Fruit fly (Drosophila melanogaster): ENCODE measurements around the gene Nedd8.

dm6 chr2L:18924642-18925244, 26.9 kb downstream of the Nedd8 start:
- TF ChIP-seq EcR (GFP tag; optimal IDR thresholded peaks at IDR 0.05) (no peak), CG8478 (optimal IDR thresholded peaks at IDR 0.05) (no peak), psq (optimal IDR thresholded peaks at IDR 0.05) (no peak), pan (optimal IDR thresholded peaks at IDR 0.05) (no peak), Dll (optimal IDR thresholded peaks at IDR 0.05) (no peak), usp (GFP tag; optimal IDR thresholded peaks at IDR 0.05) (no peak)

Data from whole organism.